Worm (Caenorhabditis elegans) whole organism, L2 larva: ENCODE data around the gene mecr-1.

Experiments
- R02D3.7 ChIP-seq: fragments of 150-350 bp; optimal IDR thresholded peaks from 2 replicates; lab custom pipeline; 2014; ENCODE audit warnings: missing biosample characterization, missing genetic modification characterization
- ceh-82 ChIP-seq: fragments of 150-350 bp; optimal IDR thresholded peaks from 2 replicates; lab custom pipeline; 2014; ENCODE audit warnings: missing biosample characterization, missing genetic modification characterization
- crh-2 ChIP-seq: sonication (generic microtip); optimal IDR thresholded peaks from 2 replicates; lab custom pipeline; 2017; ENCODE audit warnings: missing biosample characterization, missing genetic modification characterization
- elt-3 ChIP-seq: sonication (generic microtip); optimal IDR thresholded peaks from 2 replicates; lab custom pipeline; 2017; ENCODE audit warnings: missing biosample characterization, missing genetic modification characterization
- lin-13 ChIP-seq: fragments of 150-350 bp; optimal IDR thresholded peaks from 2 replicates; lab custom pipeline; 2014; ENCODE audit warnings: missing biosample characterization, missing genetic modification reagents, missing genetic modification characterization
- lsy-2 ChIP-seq, 2 experiments: fragments of 150-350 bp in 1 of 2; sonication (generic microtip) in 1 of 2; optimal IDR thresholded peaks; 2 replicates each; lab custom pipeline; 2014 to 2017; ENCODE audit warnings: missing biosample characterization in 2 of 2, missing genetic modification characterization in 2 of 2
- mbf-1 ChIP-seq: sonication (generic microtip); optimal IDR thresholded peaks from 2 replicates; lab custom pipeline; 2017; ENCODE audit warnings: missing biosample characterization, missing genetic modification characterization
- mdl-1 ChIP-seq, 2 experiments: fragments of 150-350 bp in 1 of 2; sonication (generic microtip) in 1 of 2; optimal IDR thresholded peaks; 2 replicates each; lab custom pipeline; 2017; ENCODE audit warnings: missing biosample characterization in 2 of 2, missing genetic modification characterization in 2 of 2
- nhr-11 ChIP-seq: fragments of 150-350 bp; optimal IDR thresholded peaks from 2 replicates; lab custom pipeline; 2014; ENCODE audit warnings: missing biosample characterization, missing genetic modification characterization
- nhr-237 ChIP-seq: fragments of 150-350 bp; optimal IDR thresholded peaks from 2 replicates; lab custom pipeline; 2014; ENCODE audit warnings: missing biosample characterization, missing genetic modification characterization
- sem-4 ChIP-seq: fragments of 150-350 bp; optimal IDR thresholded peaks from 2 replicates; lab custom pipeline; 2014; ENCODE audit warnings: missing biosample characterization, missing genetic modification reagents, missing genetic modification characterization
- snpc-4 ChIP-seq: fragments of 150-350 bp; optimal IDR thresholded peaks from 2 replicates; lab custom pipeline; 2014; ENCODE audit warnings: missing biosample characterization, missing genetic modification characterization

DNA sequence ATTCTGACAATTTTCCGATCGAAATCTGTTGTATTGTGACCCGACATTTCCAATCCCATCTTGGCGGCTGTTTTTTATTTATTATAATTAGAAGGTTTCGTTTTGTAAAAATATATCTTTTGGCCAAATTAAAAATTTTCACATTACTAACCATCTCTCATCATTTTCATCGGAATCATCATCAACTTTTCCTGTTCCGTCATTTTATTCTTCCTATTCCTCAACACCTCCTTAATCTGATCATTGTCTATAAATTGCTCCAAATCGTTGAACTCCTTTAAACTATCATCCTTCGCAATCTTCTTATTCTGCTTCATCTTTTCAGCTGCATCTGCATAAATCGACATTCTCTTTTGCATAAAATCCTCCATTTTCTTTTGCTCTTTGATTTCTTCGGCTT lies 44.7 kb downstream of the mecr-1 start:
- no peak for TF ChIP-seq mdl-1 (tag; optimal IDR thresholded peaks at IDR 0.05; lab: Kevin White, UChicago)
- TF ChIP-seq ceh-82 (tag; lab: Kevin White, UChicago) = no peak
- TF ChIP-seq lsy-2 (tag; optimal IDR thresholded peaks at IDR 0.05; lab: Kevin White, UChicago) = no peak
- TF ChIP-seq nhr-237 (tag; lab: Kevin White, UChicago) = no peak
- TF ChIP-seq elt-3 (tag; lab: Kevin White, UChicago) = no peak
- TF ChIP-seq R02D3.7 (tag; lab: Kevin White, UChicago) = no peak
- no peak for TF ChIP-seq nhr-11 (tag; lab: Kevin White, UChicago)
- TF ChIP-seq lin-13 (GFP tag; lab: Kevin White, UChicago) = no peak
- TF ChIP-seq crh-2 (tag; lab: Kevin White, UChicago) = no peak
- no peak for TF ChIP-seq snpc-4 (tag; lab: Kevin White, UChicago)
- no peak for TF ChIP-seq sem-4
- TF ChIP-seq mbf-1 = no peak
